Worm (Caenorhabditis elegans) whole organism, young adult: Measurements from ENCODE around the gene mdt-27.

ENCODE experiments used
- F37B4.10 ChIP-seq: fragments of 200-800 bp; sonication (Bioruptor generic); IDR thresholded peaks from 2 replicates; pipeline ENCODE4 v1.3.6; 2022; ENCODE audit warnings: missing genetic modification characterization, missing compliant biosample characterization
- F55B11.4 ChIP-seq: sonication (generic microtip); optimal IDR thresholded peaks from 2 replicates; lab custom pipeline; 2016; ENCODE audit warnings: missing compliant biosample characterization, missing genetic modification characterization, borderline replicate concordance; ENCODE audit not compliant: insufficient read depth
- K12H6.12 ChIP-seq: fragments of 200-800 bp; sonication (Bioruptor generic); optimal IDR thresholded peaks from 2 replicates; lab custom pipeline; 2018; ENCODE audit warnings: mild to moderate bottlenecking, missing genetic modification characterization, missing compliant biosample characterization
- T07F8.4 ChIP-seq: sonication (generic microtip); optimal IDR thresholded peaks from 2 replicates; lab custom pipeline; 2016; ENCODE audit warnings: mild to moderate bottlenecking, missing genetic modification characterization, moderate library complexity, missing compliant biosample characterization
- T26A5.8 ChIP-seq: sonication (generic microtip); optimal IDR thresholded peaks from 2 replicates; lab custom pipeline; 2016; ENCODE audit warnings: missing genetic modification characterization, missing compliant biosample characterization
- Y53F4B.3 ChIP-seq: fragments of 200-800 bp; sonication (Bioruptor generic); IDR thresholded peaks from 2 replicates; pipeline ENCODE4 v1.3.6; 2022; ENCODE audit warnings: missing genetic modification reagents, missing genetic modification characterization, missing compliant biosample characterization
- Y56A3A.18 ChIP-seq: fragments of 200-800 bp; sonication (Bioruptor generic); IDR thresholded peaks from 2 replicates; pipeline ENCODE4 v1.3.6; 2022; ENCODE audit warnings: missing genetic modification reagents, missing genetic modification characterization, missing compliant biosample characterization
- ama-1 ChIP-seq, 3 experiments: fragments of 150-350 bp in 1 of 3; sonication (generic microtip) in 2 of 3; optimal IDR thresholded peaks; 2 replicates each; lab custom pipeline; 2014 to 2018; ENCODE audit warnings: missing biosample characterization in 2 of 3, missing genetic modification characterization in 2 of 3, missing genetic modification reagents in 2 of 3
- athp-1 ChIP-seq: sonication (generic microtip); optimal IDR thresholded peaks from 2 replicates; lab custom pipeline; 2017; ENCODE audit warnings: mild to moderate bottlenecking, missing genetic modification characterization, missing compliant biosample characterization
- attf-5 ChIP-seq: fragments of 200-800 bp; sonication (Bioruptor generic); optimal IDR thresholded peaks from 2 replicates; lab custom pipeline; 2018; ENCODE audit warnings: mild to moderate bottlenecking, missing genetic modification characterization, missing compliant biosample characterization
- attf-6 ChIP-seq: fragments of 200-800 bp; sonication (Bioruptor generic); IDR thresholded peaks from 2 replicates; pipeline ENCODE4 v1.3.6; 2022; ENCODE audit warnings: missing genetic modification reagents, missing genetic modification characterization, missing compliant biosample characterization
- ccch-3 ChIP-seq: fragments of 200-800 bp; sonication (Bioruptor generic); optimal IDR thresholded peaks from 2 replicates; lab custom pipeline; 2018; ENCODE audit warnings: mild to moderate bottlenecking, missing genetic modification characterization, missing compliant biosample characterization
- ceh-91 ChIP-seq: fragments of 200-800 bp; sonication (Bioruptor generic); IDR thresholded peaks from 2 replicates; pipeline ENCODE4 v1.3.6; 2022; ENCODE audit warnings: missing genetic modification reagents, missing genetic modification characterization, missing compliant biosample characterization
- die-1 ChIP-seq: sonication (generic microtip); optimal IDR thresholded peaks from 2 replicates; lab custom pipeline; 2016; ENCODE audit warnings: missing genotype, mild to moderate bottlenecking, missing genetic modification characterization, missing compliant biosample characterization
- dpff-1 ChIP-seq: sonication (generic microtip); optimal IDR thresholded peaks from 2 replicates; lab custom pipeline; 2017; ENCODE audit warnings: mild to moderate bottlenecking, missing genetic modification characterization, missing compliant biosample characterization
- efl-1 ChIP-seq: fragments of 150-350 bp; optimal IDR thresholded peaks from 2 replicates; lab custom pipeline; 2014; ENCODE audit warnings: missing biosample characterization, missing genetic modification reagents, missing genetic modification characterization
- egrh-3 ChIP-seq: fragments of 200-800 bp; sonication (Bioruptor generic); IDR thresholded peaks from 2 replicates; pipeline ENCODE4 v1.3.6; 2022; ENCODE audit warnings: missing genetic modification reagents, missing genetic modification characterization, missing compliant biosample characterization
- let-607 ChIP-seq, 2 experiments: fragments of 200-800 bp in 1 of 2; sonication (Bioruptor generic) in 1 of 2; sonication (generic microtip) in 1 of 2; optimal IDR thresholded peaks; 2 replicates each; lab custom pipeline; 2016 to 2018; ENCODE audit warnings: mild to moderate bottlenecking in 2 of 2, missing compliant biosample characterization in 2 of 2, missing genetic modification characterization in 2 of 2, moderate library complexity in 2 of 2, missing genotype in 1 of 2
- lsy-27 ChIP-seq: sonication (generic microtip); optimal IDR thresholded peaks from 2 replicates; lab custom pipeline; 2017; ENCODE audit warnings: missing genetic modification characterization, mild to moderate bottlenecking, missing compliant biosample characterization, antibody characterized with exemption, missing genotype, borderline replicate concordance; ENCODE audit not compliant: insufficient read depth
- madf-6 ChIP-seq: fragments of 200-800 bp; sonication (Bioruptor generic); IDR thresholded peaks from 2 replicates; pipeline ENCODE4 v1.3.6; 2022; ENCODE audit warnings: missing genetic modification reagents, missing genetic modification characterization, missing compliant biosample characterization
- mes-4 ChIP-seq: sonication (generic microtip); optimal IDR thresholded peaks from 2 replicates; lab custom pipeline; 2016; ENCODE audit warnings: missing genotype, missing genetic modification characterization, missing compliant biosample characterization
- mxl-1 ChIP-seq: sonication (generic microtip); optimal IDR thresholded peaks from 2 replicates; lab custom pipeline; 2016; ENCODE audit warnings: missing genetic modification characterization, missing compliant biosample characterization
- nfya-2 ChIP-seq: fragments of 200-800 bp; sonication (Bioruptor generic); IDR thresholded peaks from 2 replicates; pipeline ENCODE4 v1.3.6; 2022; ENCODE audit warnings: missing genetic modification reagents, missing genetic modification characterization, missing compliant biosample characterization
- nhr-179 ChIP-seq: sonication (generic microtip); optimal IDR thresholded peaks from 2 replicates; lab custom pipeline; 2016; ENCODE audit warnings: mild to moderate bottlenecking, missing genetic modification characterization, missing compliant biosample characterization
- nhr-80 ChIP-seq: sonication (generic microtip); optimal IDR thresholded peaks from 2 replicates; lab custom pipeline; 2016; ENCODE audit warnings: missing genetic modification characterization, missing compliant biosample characterization
- pbrm-1 ChIP-seq: fragments of 200-800 bp; sonication (Bioruptor generic); IDR thresholded peaks from 2 replicates; pipeline ENCODE4 v1.3.6; 2022; ENCODE audit warnings: missing genetic modification reagents, missing genetic modification characterization, missing compliant biosample characterization
- pha-4 ChIP-seq: fragments of 150-350 bp; sonication (generic microtip); optimal IDR thresholded peaks from 2 replicates; lab custom pipeline; 2014; ENCODE audit warnings: missing biosample characterization, missing genetic modification reagents, missing genetic modification characterization
- rcor-1 ChIP-seq: fragments of 200-800 bp; sonication (Bioruptor generic); IDR thresholded peaks from 2 replicates; pipeline ENCODE4 v1.3.6; 2022; ENCODE audit warnings: missing genetic modification reagents, missing genetic modification characterization, missing compliant biosample characterization
- sea-2 ChIP-seq: fragments of 200-800 bp; sonication (Bioruptor generic); IDR thresholded peaks from 2 replicates; pipeline ENCODE4 v1.3.6; 2022; ENCODE audit warnings: missing genetic modification characterization, missing compliant biosample characterization
- snpc-1.1 ChIP-seq: sonication (generic microtip); optimal IDR thresholded peaks from 2 replicates; lab custom pipeline; 2017; ENCODE audit warnings: missing genetic modification characterization, mild to moderate bottlenecking, missing compliant biosample characterization, antibody characterized with exemption, moderate library complexity, missing genotype, missing genetic modification reagents; ENCODE audit not compliant: insufficient read depth
- snpc-3.4 ChIP-seq: sonication (generic microtip); optimal IDR thresholded peaks from 2 replicates; lab custom pipeline; 2017; ENCODE audit warnings: missing genetic modification characterization, mild to moderate bottlenecking, missing compliant biosample characterization, antibody characterized with exemption, moderate library complexity, missing genotype, missing genetic modification reagents
- somi-1 ChIP-seq: fragments of 200-800 bp; sonication (Bioruptor generic); optimal IDR thresholded peaks from 2 replicates; lab custom pipeline; 2018; ENCODE audit warnings: mild to moderate bottlenecking, missing genetic modification characterization, missing compliant biosample characterization
- zfh-2 ChIP-seq: fragments of 200-800 bp; sonication (Bioruptor generic); conservative IDR thresholded peaks from 2 replicates; pipeline ENCODE4 v1.3.6; 2022; ENCODE audit warnings: missing genetic modification reagents, missing genetic modification characterization, missing compliant biosample characterization
- ztf-22 ChIP-seq: fragments of 200-800 bp; sonication (Bioruptor generic); optimal IDR thresholded peaks from 2 replicates; lab custom pipeline; 2018; ENCODE audit warnings: mild to moderate bottlenecking, missing genetic modification characterization, moderate library complexity, missing compliant biosample characterization
- ztf-25 ChIP-seq: fragments of 200-800 bp; sonication (Bioruptor generic); IDR thresholded peaks from 2 replicates; pipeline ENCODE4 v1.3.6; 2022; ENCODE audit warnings: missing genetic modification reagents, missing genetic modification characterization, missing compliant biosample characterization
- ztf-28 ChIP-seq: fragments of 200-800 bp; sonication (Bioruptor generic); IDR thresholded peaks from 2 replicates; pipeline ENCODE4 v1.3.6; 2022; ENCODE audit warnings: missing genetic modification reagents, missing genetic modification characterization, missing compliant biosample characterization

The mdt-27 gene

DNA sequence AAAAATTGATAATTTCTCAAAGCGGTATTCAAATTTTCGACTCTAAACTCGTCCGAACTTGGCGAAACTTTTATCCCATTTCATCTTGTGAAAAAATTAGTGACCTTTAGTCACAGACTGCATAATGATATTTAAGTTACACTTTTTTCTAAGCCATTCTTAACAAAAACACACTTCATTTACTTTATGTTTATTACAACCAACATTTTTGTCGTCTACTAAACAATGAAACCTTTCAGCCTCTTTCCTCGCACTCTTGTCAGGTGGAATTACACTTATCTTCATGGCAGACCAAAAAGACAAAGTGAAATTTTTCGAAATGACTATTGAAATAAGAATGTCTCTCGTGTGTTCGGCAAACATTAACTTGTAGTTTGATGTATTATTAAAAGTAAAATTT is 49.6 kb downstream of the mdt-27 start:
- TF ChIP-seq dpff-1 (tag; lab: Kevin White, UChicago) (no peak), nhr-80 (tag; lab: Kevin White, UChicago) (no peak), nfya-2 (GFP tag; lab: Robert Waterston, UW) (no peak), ccch-3 (GFP tag; lab: Kevin White, UChicago) (no peak), die-1 (no peak), attf-5 (GFP tag; lab: Kevin White, UChicago) (no peak), snpc-1.1 (tag; lab: Kevin White, UChicago) (no peak), ama-1 (optimal IDR thresholded peaks at IDR 0.05; lab: Kevin White, UChicago) (no peak), ama-1 (GFP tag; optimal IDR thresholded peaks at IDR 0.05; lab: Kevin White, UChicago) (no peak), pha-4 (no peak), athp-1 (tag; lab: Kevin White, UChicago) (no peak), F37B4.10 (no peak), T26A5.8 (tag; lab: Kevin White, UChicago) (no peak), T07F8.4 (tag; lab: Kevin White, UChicago) (no peak), K12H6.12 (tag; lab: Kevin White, UChicago) (no peak), efl-1 (GFP tag; lab: Kevin White, UChicago) (no peak), ztf-28 (no peak), somi-1 (GFP tag; lab: Kevin White, UChicago) (no peak), Y56A3A.18 (GFP tag; lab: Robert Waterston, UW) (no peak), Y53F4B.3 (GFP tag; lab: Robert Waterston, UW) (no peak)
- TF ChIP-seq, all 124 proteins: peak for 0

- TF ChIP-seq nhr-179 (tag; lab: Kevin White, UChicago): no peak
- no peak for TF ChIP-seq attf-6
- no peak for TF ChIP-seq mes-4
- no peak for TF ChIP-seq let-607 (tag; optimal IDR thresholded peaks at IDR 0.05; lab: Kevin White, UChicago)
- no peak for TF ChIP-seq snpc-3.4
- TF ChIP-seq ceh-91 (GFP tag; lab: Robert Waterston, UW): no peak
- no peak for TF ChIP-seq F55B11.4
- no peak for TF ChIP-seq mxl-1 (tag; lab: Kevin White, UChicago)
- TF ChIP-seq rcor-1 (GFP tag; lab: Robert Waterston, UW): no peak
- TF ChIP-seq ztf-22 (GFP tag; lab: Kevin White, UChicago): no peak
- no peak for TF ChIP-seq pbrm-1 (GFP tag; lab: Robert Waterston, UW)
- no peak for TF ChIP-seq madf-6
- TF ChIP-seq sea-2 (GFP tag; lab: Robert Waterston, UW): no peak
- no peak for TF ChIP-seq ztf-25 (GFP tag; lab: Robert Waterston, UW)
- no peak for TF ChIP-seq lsy-27 (tag; lab: Kevin White, UChicago)
- TF ChIP-seq, all 124 proteins: peak for 0
These were observed 50.4 kb downstream of the mdt-27 start, which contains the start of gene col-145 for ce11 chrV:9162955-9163468. TSS of gene col-145 (minus strand) at chrV:9163005.

DNA sequence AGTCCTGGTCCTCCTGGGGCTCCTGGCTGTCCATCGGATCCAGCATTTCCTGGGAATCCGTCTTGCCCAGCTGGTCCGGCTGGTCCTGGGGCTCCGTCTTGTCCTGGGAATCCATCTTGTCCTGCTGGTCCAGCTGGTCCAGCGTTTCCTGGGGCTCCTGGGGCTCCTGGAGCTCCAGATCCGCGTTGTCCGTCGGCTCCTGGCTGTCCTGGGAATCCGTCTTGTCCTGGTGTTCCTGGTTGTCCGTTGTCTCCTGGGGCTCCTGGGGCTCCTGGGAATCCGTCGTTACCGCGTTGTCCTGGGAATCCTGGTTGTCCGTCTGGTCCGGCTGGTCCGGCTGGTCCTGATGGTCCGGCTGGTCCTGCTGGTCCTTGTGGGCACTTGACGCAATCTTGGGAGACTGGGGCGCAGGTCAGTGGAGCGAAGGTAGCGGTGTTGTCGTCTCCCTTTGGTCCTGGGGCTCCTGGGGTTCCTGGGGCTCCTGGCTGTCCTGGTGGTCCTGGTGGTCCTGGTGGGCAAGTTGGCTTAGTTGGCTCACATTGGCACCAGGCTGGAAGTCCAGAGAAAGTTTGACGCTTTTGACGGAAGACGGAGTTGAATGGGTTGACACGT is 51.2 kb downstream of the mdt-27 start:
- TF ChIP-seq zfh-2 (GFP tag; lab: Robert Waterston, UW): peak; percentile 85
- peak; percentile 87 for TF ChIP-seq egrh-3 (GFP tag; lab: Robert Waterston, UW)
- 0 out of 2 replicates have a peak, but pooled peaks have one; percentile 29 for TF ChIP-seq ztf-28
- no peak for TF ChIP-seq die-1
- TF ChIP-seq, all 124 proteins: peak for 3
